Fruit fly (Drosophila melanogaster): ENCODE measurements around the gene CG6333.
A peak's percentile ranks its signal among the peaks of the same experiment; 100 is the strongest.

CG6333 gene

DNA sequence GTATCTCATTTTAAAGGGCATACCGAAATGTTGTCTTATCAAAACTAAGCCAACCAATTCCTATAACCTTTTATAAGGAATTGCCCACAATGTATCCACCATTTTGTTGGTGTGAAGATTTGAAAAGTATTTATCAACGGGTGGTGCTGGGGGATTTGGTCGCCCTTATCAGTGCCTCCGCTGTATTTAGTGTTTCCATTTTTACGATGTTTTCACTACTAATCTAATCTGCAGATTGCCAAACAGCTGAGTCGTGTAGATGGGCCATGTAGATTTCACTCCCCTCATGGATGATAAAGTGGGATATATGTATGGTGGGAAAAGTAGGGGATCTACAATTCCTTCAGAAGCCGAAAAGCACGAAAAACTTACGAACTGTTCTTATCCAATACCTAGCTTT, 45.4 kb upstream of the CG6333 start (continued):
- no peak for TF ChIP-seq CG2889 (GFP tag; IDR thresholded peaks at IDR 0.05)
- TF ChIP-seq CG13123 (GFP tag; optimal IDR thresholded peaks at IDR 0.05), result no peak
- TF ChIP-seq CG10366 (GFP tag; IDR thresholded peaks at IDR 0.05), result no peak
- no peak for TF ChIP-seq CG34224 (GFP tag; IDR thresholded peaks at IDR 0.05; ENCODE audit: partially characterized antibody)
- no peak for TF ChIP-seq CG13287 (GFP tag; IDR thresholded peaks at IDR 0.05; ENCODE audit: partially characterized antibody)
- peak; percentile 67 for TF ChIP-seq CG12769 (tag; optimal IDR thresholded peaks at IDR 0.05)
- TF ChIP-seq pfk (GFP tag; optimal IDR thresholded peaks at IDR 0.05), result peak; percentile 35
- no peak for TF ChIP-seq CG8478 (optimal IDR thresholded peaks at IDR 0.05)
- TF ChIP-seq scrt (GFP tag; optimal IDR thresholded peaks at IDR 0.05), result no peak
- no peak for TF ChIP-seq ash1 (GFP tag; optimal IDR thresholded peaks at IDR 0.05)
- TF ChIP-seq dmrt11E (tag; optimal IDR thresholded peaks at IDR 0.05), result no peak
- TF ChIP-seq D19B (GFP tag; optimal IDR thresholded peaks at IDR 0.05), result no peak
- no peak for TF ChIP-seq HLH3B (GFP tag; IDR thresholded peaks at IDR 0.05)
- TF ChIP-seq CG14050 (GFP tag; IDR thresholded peaks at IDR 0.05), result no peak
- no peak for TF ChIP-seq sisA (GFP tag; IDR thresholded peaks at IDR 0.05)
- TF ChIP-seq tll (GFP tag; optimal IDR thresholded peaks at IDR 0.05), result no peak
- TF ChIP-seq Bgb (GFP tag; IDR thresholded peaks at IDR 0.05; ENCODE audit: partially characterized antibody), result no peak
- TF ChIP-seq hbn (GFP tag; IDR thresholded peaks at IDR 0.05; ENCODE audit: partially characterized antibody), result no peak
- TF ChIP-seq Six4 (GFP tag; optimal IDR thresholded peaks at IDR 0.05), result no peak
- no peak for TF ChIP-seq Rx (GFP tag; IDR thresholded peaks at IDR 0.05)
- TF ChIP-seq CG34422 (GFP tag; IDR thresholded peaks at IDR 0.05), result no peak
- TF ChIP-seq E2f1 (GFP tag; IDR thresholded peaks at IDR 0.05), result no peak
- TF ChIP-seq BtbVII (GFP tag; optimal IDR thresholded peaks at IDR 0.05), result peak; percentile 58
- no peak for TF ChIP-seq Scr (GFP tag; IDR thresholded peaks at IDR 0.05; ENCODE audit: partially characterized antibody)
- TF ChIP-seq nerfin-2 (GFP tag; IDR thresholded peaks at IDR 0.05; ENCODE audit: partially characterized antibody), result no peak
- TF ChIP-seq CG15269 (tag; optimal IDR thresholded peaks at IDR 0.05), result no peak
- TF ChIP-seq CG4820 (GFP tag; optimal IDR thresholded peaks at IDR 0.05), result no peak
- TF ChIP-seq H2.0 (GFP tag; IDR thresholded peaks at IDR 0.05), result no peak
- no peak for TF ChIP-seq CG7357 (GFP tag; IDR thresholded peaks at IDR 0.05)
- TF ChIP-seq CG7271 (tag; optimal IDR thresholded peaks at IDR 0.05), result no peak
- TF ChIP-seq Antp (GFP tag; optimal IDR thresholded peaks at IDR 0.05), result no peak
- no peak for TF ChIP-seq h (optimal IDR thresholded peaks at IDR 0.05)
- no peak for TF ChIP-seq CG17829 (tag; optimal IDR thresholded peaks at IDR 0.05)
- peak in 1 of 2 experiments; percentile 40 for TF ChIP-seq eve (GFP tag; optimal IDR thresholded peaks at IDR 0.05)
- no peak for TF ChIP-seq dmrt99B (tag; optimal IDR thresholded peaks at IDR 0.05)
- no peak for TF ChIP-seq ac (GFP tag; optimal IDR thresholded peaks at IDR 0.05)
- TF ChIP-seq Doc3 (GFP tag; IDR thresholded peaks at IDR 0.05; ENCODE audit: partially characterized antibody), result no peak
- TF ChIP-seq Nf-YB (GFP tag; optimal IDR thresholded peaks at IDR 0.05), result no peak
- no peak for TF ChIP-seq ttk (GFP tag; IDR thresholded peaks at IDR 0.05)
- no peak for TF ChIP-seq CG16815 (GFP tag; optimal IDR thresholded peaks at IDR 0.05)
- no peak for TF ChIP-seq CG12155 (GFP tag; optimal IDR thresholded peaks at IDR 0.05)
- TF ChIP-seq Lim3 (GFP tag; IDR thresholded peaks at IDR 0.05), result no peak

Measured in whole organism, embryonic.